Fruit fly (Drosophila melanogaster) whole organism, embryonic: ENCODE data around the gene beat-IIa.

Source experiments
- Abd-B ChIP-seq: fragments of 200-800 bp; sonication (Bioruptor generic); optimal IDR thresholded peaks from 2 replicates; lab custom pipeline; 2018; ENCODE audit warnings: missing biosample characterization, mild to moderate bottlenecking, missing genetic modification characterization, moderate library complexity
- B-H2 ChIP-seq: fragments of 200-800 bp; sonication (Bioruptor generic); optimal IDR thresholded peaks from 2 replicates; lab custom pipeline; 2018; ENCODE audit warnings: missing biosample characterization, mild to moderate bottlenecking, missing genetic modification characterization
- Bteb2 ChIP-seq: fragments of 200-800 bp; sonication (Bioruptor generic); optimal IDR thresholded peaks from 2 replicates; lab custom pipeline; 2016; ENCODE audit warnings: missing biosample characterization, missing genetic modification characterization
- CG10543 ChIP-seq: fragments of 200-800 bp; sonication (Bioruptor generic); optimal IDR thresholded peaks from 3 replicates; lab custom pipeline; 2017; ENCODE audit warnings: missing biosample characterization, mild to moderate bottlenecking, missing genetic modification characterization, moderate library complexity
- CG10565 ChIP-seq: fragments of 200-800 bp; sonication (Bioruptor generic); optimal IDR thresholded peaks from 3 replicates; lab custom pipeline; 2016; ENCODE audit warnings: missing biosample characterization, mild to moderate bottlenecking, missing genetic modification characterization
- CG11456 ChIP-seq: fragments of 200-800 bp; sonication (Bioruptor generic); IDR thresholded peaks from 3 replicates; pipeline ENCODE4 v1.3.6; 2022; ENCODE audit warnings: missing biosample characterization, missing genetic modification characterization
- CG11723 ChIP-seq: fragments of 200-800 bp; sonication (Bioruptor generic); optimal IDR thresholded peaks from 2 replicates; lab custom pipeline; 2017; ENCODE audit warnings: missing biosample characterization, mild to moderate bottlenecking, missing genetic modification characterization
- CG12219 ChIP-seq: fragments of 200-800 bp; sonication (Bioruptor generic); optimal IDR thresholded peaks from 3 replicates; lab custom pipeline; 2018; ENCODE audit warnings: missing biosample characterization, mild to moderate bottlenecking, missing genetic modification characterization
- CG1233 ChIP-seq: fragments of 200-800 bp; sonication (Bioruptor generic); optimal IDR thresholded peaks from 4 replicates; lab custom pipeline; 2018; ENCODE audit warnings: missing biosample characterization, mild to moderate bottlenecking, missing genetic modification characterization
- CG13775 ChIP-seq: fragments of 200-800 bp; sonication (Bioruptor generic); optimal IDR thresholded peaks from 3 replicates; lab custom pipeline; 2017; ENCODE audit warnings: missing biosample characterization, mild to moderate bottlenecking, missing genetic modification characterization
- CG14860 ChIP-seq: fragments of 200-800 bp; sonication (Bioruptor generic); IDR thresholded peaks from 3 replicates; pipeline ENCODE4 v1.3.6; 2022; ENCODE audit warnings: missing biosample characterization, missing genetic modification characterization; ENCODE audit not compliant: partially characterized antibody
- CG14965 ChIP-seq: fragments of 200-800 bp; sonication (Bioruptor generic); optimal IDR thresholded peaks from 2 replicates; lab custom pipeline; 2016; ENCODE audit warnings: missing biosample characterization, missing genetic modification characterization, borderline replicate concordance
- CG1647 ChIP-seq: fragments of 200-800 bp; sonication (Bioruptor generic); optimal IDR thresholded peaks from 3 replicates; lab custom pipeline; 2016; ENCODE audit warnings: missing biosample characterization, missing genetic modification characterization
- CG1832 ChIP-seq: fragments of 200-800 bp; sonication (Bioruptor generic); optimal IDR thresholded peaks from 2 replicates; lab custom pipeline; 2017; ENCODE audit warnings: missing biosample characterization, mild to moderate bottlenecking, missing genetic modification characterization, inconsistent platforms
- CG31224 ChIP-seq: fragments of 200-800 bp; sonication (Bioruptor generic); IDR thresholded peaks from 2 replicates; pipeline ENCODE4 v1.3.6; 2022; ENCODE audit warnings: missing biosample characterization, missing genetic modification characterization
- CG32767 ChIP-seq: fragments of 200-800 bp; sonication (Bioruptor generic); IDR thresholded peaks from 2 replicates; pipeline ENCODE4 v1.3.6; 2022; ENCODE audit warnings: missing biosample characterization, missing genetic modification characterization
- CG4282 ChIP-seq: fragments of 200-800 bp; sonication (Bioruptor generic); optimal IDR thresholded peaks from 2 replicates; lab custom pipeline; 2016; ENCODE audit warnings: missing biosample characterization, missing genetic modification characterization
- CG6765 ChIP-seq: fragments of 200-800 bp; sonication (Bioruptor generic); optimal IDR thresholded peaks from 3 replicates; lab custom pipeline; 2017; ENCODE audit warnings: missing biosample characterization, mild to moderate bottlenecking, missing genetic modification characterization
- CG6854 ChIP-seq: fragments of 200-800 bp; sonication (Bioruptor generic); optimal IDR thresholded peaks from 3 replicates; lab custom pipeline; 2017; ENCODE audit warnings: missing biosample characterization, mild to moderate bottlenecking, missing genetic modification characterization
- CG7556 ChIP-seq: fragments of 200-800 bp; sonication (Bioruptor generic); optimal IDR thresholded peaks from 2 replicates; lab custom pipeline; 2017; ENCODE audit warnings: missing biosample characterization, mild to moderate bottlenecking, missing genetic modification characterization
- CG9797 ChIP-seq: fragments of 200-800 bp; sonication (Bioruptor generic); optimal IDR thresholded peaks from 3 replicates; lab custom pipeline; 2018; ENCODE audit warnings: missing biosample characterization, mild to moderate bottlenecking, missing genetic modification characterization
- CG9876 ChIP-seq: fragments of 200-800 bp; sonication (Bioruptor generic); optimal IDR thresholded peaks from 2 replicates; lab custom pipeline; 2016; ENCODE audit warnings: missing biosample characterization, missing genetic modification characterization
- CoRest ChIP-seq: fragments of 200-800 bp; sonication (Bioruptor generic); optimal IDR thresholded peaks from 3 replicates; lab custom pipeline; 2018; ENCODE audit warnings: missing biosample characterization, mild to moderate bottlenecking, missing genetic modification characterization, moderate library complexity
- Doc3 ChIP-seq: fragments of 200-800 bp; sonication (Bioruptor generic); IDR thresholded peaks from 3 replicates; pipeline ENCODE4 v1.3.6; 2022; ENCODE audit warnings: missing biosample characterization, missing genetic modification characterization; ENCODE audit not compliant: partially characterized antibody
- Gsc ChIP-seq: fragments of 200-800 bp; sonication (Bioruptor generic); IDR thresholded peaks from 2 replicates; pipeline ENCODE4 v1.3.6; 2022; ENCODE audit warnings: missing biosample characterization, missing genetic modification characterization
- Lim3 ChIP-seq: fragments of 200-800 bp; sonication (Bioruptor generic); IDR thresholded peaks from 2 replicates; pipeline ENCODE4 v1.3.6; 2022; ENCODE audit warnings: missing biosample characterization, missing genetic modification characterization
- Lpt ChIP-seq: fragments of >200 bp; optimal IDR thresholded peaks from 2 replicates; lab custom pipeline; 2018; ENCODE audit warnings: missing biosample characterization, missing genetic modification characterization
- Sox102F ChIP-seq: fragments of 200-800 bp; sonication (Bioruptor generic); optimal IDR thresholded peaks from 2 replicates; lab custom pipeline; 2018; ENCODE audit warnings: missing biosample characterization, mild to moderate bottlenecking, missing genetic modification characterization, moderate library complexity
- Sry-δ ChIP-seq: fragments of 200-800 bp; sonication (Bioruptor generic); optimal IDR thresholded peaks from 2 replicates; lab custom pipeline; 2016; ENCODE audit warnings: missing biosample characterization, missing genetic modification characterization
- Trl ChIP-seq, 3 experiments: fragments of >200 bp in 2 of 3; fragments of 200-800 bp in 1 of 3; sonication (Bioruptor generic) in 1 of 3; optimal IDR thresholded peaks; 2 replicates in 1 of 3; 3 replicates in 2 of 3; lab custom pipeline; 2016 to 2017; ENCODE audit warnings: missing biosample characterization in 1 of 3, missing genetic modification characterization in 1 of 3
- Xrp1 ChIP-seq: fragments of 200-800 bp; sonication (Bioruptor generic); IDR thresholded peaks from 2 replicates; pipeline ENCODE4 v1.3.6; 2022; ENCODE audit warnings: missing biosample characterization, missing genetic modification characterization
- bbx ChIP-seq: fragments of 200-800 bp; sonication (Bioruptor generic); IDR thresholded peaks from 2 replicates; pipeline ENCODE4 v1.3.6; 2022; ENCODE audit warnings: missing biosample characterization, missing genetic modification characterization; ENCODE audit not compliant: partially characterized antibody
- cad ChIP-seq: fragments of >200 bp; optimal IDR thresholded peaks from 2 replicates; lab custom pipeline; 2017; ENCODE audit warnings: missing biosample characterization, missing genetic modification characterization
- chn ChIP-seq: fragments of 200-800 bp; sonication (Bioruptor generic); optimal IDR thresholded peaks from 2 replicates; lab custom pipeline; 2016; ENCODE audit warnings: missing biosample characterization, missing genetic modification characterization
- dati ChIP-seq: fragments of 200-800 bp; sonication (Bioruptor generic); IDR thresholded peaks from 2 replicates; pipeline ENCODE4 v1.3.6; 2022; ENCODE audit warnings: missing biosample characterization, missing genetic modification characterization
- dmrt11E ChIP-seq: fragments of 200-800 bp; sonication (Bioruptor generic); optimal IDR thresholded peaks from 3 replicates; lab custom pipeline; 2018; ENCODE audit warnings: missing biosample characterization, mild to moderate bottlenecking, missing genetic modification characterization, moderate library complexity
- emc ChIP-seq: fragments of 200-800 bp; sonication (Bioruptor generic); optimal IDR thresholded peaks from 2 replicates; lab custom pipeline; 2016; ENCODE audit warnings: missing biosample characterization, missing genetic modification characterization
- exex ChIP-seq: fragments of 200-800 bp; sonication (Bioruptor generic); optimal IDR thresholded peaks from 4 replicates; lab custom pipeline; 2018; ENCODE audit warnings: missing biosample characterization, mild to moderate bottlenecking, missing genetic modification characterization, moderate library complexity
- ind ChIP-seq: fragments of 200-800 bp; sonication (Bioruptor generic); optimal IDR thresholded peaks from 3 replicates; lab custom pipeline; 2016; ENCODE audit warnings: missing biosample characterization, missing genetic modification characterization
- jigr1 ChIP-seq: fragments of 200-800 bp; sonication (Bioruptor generic); IDR thresholded peaks from 3 replicates; pipeline ENCODE4 v1.3.6; 2022; ENCODE audit warnings: missing biosample characterization, missing genetic modification characterization
- kay ChIP-seq: fragments of 200-800 bp; sonication (Bioruptor generic); optimal IDR thresholded peaks from 2 replicates; lab custom pipeline; 2016; ENCODE audit warnings: missing biosample characterization, missing genetic modification characterization
- nau ChIP-seq: fragments of 200-800 bp; sonication (Bioruptor generic); optimal IDR thresholded peaks from 3 replicates; lab custom pipeline; 2017; ENCODE audit warnings: missing biosample characterization, mild to moderate bottlenecking, missing genetic modification characterization, missing genetic modification reagents
- oc ChIP-seq: fragments of 200-800 bp; sonication (Bioruptor generic); optimal IDR thresholded peaks from 2 replicates; lab custom pipeline; 2018; ENCODE audit warnings: missing biosample characterization, mild to moderate bottlenecking, missing genetic modification characterization, moderate library complexity
- odd ChIP-seq: fragments of 200-800 bp; sonication (Bioruptor generic); optimal IDR thresholded peaks from 2 replicates; lab custom pipeline; 2017; ENCODE audit warnings: missing biosample characterization, mild to moderate bottlenecking, missing genetic modification characterization
- pan ChIP-seq, 4 experiments: fragments of >200 bp in 3 of 4; fragments of 200-800 bp in 1 of 4; sonication (Bioruptor generic) in 1 of 4; optimal IDR thresholded peaks in 3 of 4; IDR thresholded peaks in 1 of 4; 2 replicates each; pipeline versions ENCODE4 v1.3.6 to Lab custom; 2017 to 2022; ENCODE audit warnings: missing biosample characterization in 2 of 4, missing genetic modification characterization in 2 of 4, mixed read lengths in 1 of 4
- peb ChIP-seq: fragments of 200-800 bp; sonication (Bioruptor generic); IDR thresholded peaks from 2 replicates; pipeline ENCODE4 v1.3.6; 2022; ENCODE audit warnings: missing biosample characterization, missing genetic modification characterization
- salm ChIP-seq: fragments of 200-800 bp; sonication (Bioruptor generic); optimal IDR thresholded peaks from 2 replicates; lab custom pipeline; 2018; ENCODE audit warnings: missing biosample characterization, mild to moderate bottlenecking, missing genetic modification characterization
- sqz ChIP-seq: fragments of 200-800 bp; sonication (Bioruptor generic); optimal IDR thresholded peaks from 3 replicates; lab custom pipeline; 2018; ENCODE audit warnings: missing biosample characterization, mild to moderate bottlenecking, missing genetic modification characterization
- tio ChIP-seq: fragments of 200-800 bp; sonication (Bioruptor generic); optimal IDR thresholded peaks from 2 replicates; lab custom pipeline; 2017; ENCODE audit warnings: missing biosample characterization, missing genetic modification characterization, inconsistent platforms
- ttk ChIP-seq: fragments of 200-800 bp; sonication (Bioruptor generic); IDR thresholded peaks from 2 replicates; pipeline ENCODE4 v2.1.2; 2022; ENCODE audit warnings: missing biosample characterization, missing genetic modification characterization

The beat-IIa gene

dm6 chr3R:17401289-17401752 is 35.4 kb upstream of the beat-IIa start (continued):
- TF ChIP-seq Sox102F (GFP tag; lab: Kevin White, UChicago) (peak; percentile 62), exex (peak; percentile 56), odd (GFP tag; lab: Kevin White, UChicago) (peak; percentile 33), Lpt (GFP tag; lab: Kevin White, UChicago) (no peak), CG14965 (no peak), CG31224 (GFP tag; lab: Robert Waterston, UW) (no peak), CG1233 (GFP tag; lab: Kevin White, UChicago) (no peak), CG9876 (GFP tag; lab: Kevin White, UChicago) (peak; percentile 52), bbx (GFP tag; lab: Robert Waterston, UW) (peak; percentile 82), nau (GFP tag; lab: Kevin White, UChicago) (no peak), CG6765 (GFP tag; lab: Kevin White, UChicago) (no peak), cad (no peak), CG4282 (GFP tag; lab: Kevin White, UChicago) (peak; percentile 46), CG6854 (GFP tag; lab: Kevin White, UChicago) (no peak), Xrp1 (GFP tag; lab: Robert Waterston, UW) (peak; percentile 17; the same call in 1 of the 2 replicates), Doc3 (GFP tag; lab: Robert Waterston, UW) (peak; percentile 51; the same call in 2 of the 3 replicates), Trl (optimal IDR thresholded peaks at IDR 0.05; lab: Kevin White, UChicago) (no peak), Trl (GFP tag; optimal IDR thresholded peaks at IDR 0.05; lab: Kevin White, UChicago) (peak; percentile 53), sqz (GFP tag; lab: Kevin White, UChicago) (no peak), CG1832 (no peak), Gsc (GFP tag; lab: Robert Waterston, UW) (no peak), dmrt11E (tag; lab: Kevin White, UChicago) (peak; percentile 15), CG12219 (GFP tag; lab: Kevin White, UChicago) (no peak), salm (tag; lab: Kevin White, UChicago) (no peak), ind (GFP tag; lab: Kevin White, UChicago) (peak; percentile 33), CG1647 (no peak), pan (optimal IDR thresholded peaks at IDR 0.05; lab: Kevin White, UChicago) (no peak), pan (GFP tag; optimal IDR thresholded peaks at IDR 0.05 in 1 of 2, IDR thresholded peaks at IDR 0.05 in 1 of 2) (peak in 1 of 2 experiments; percentile 58), CG11723 (GFP tag; lab: Kevin White, UChicago) (no peak), CG10543 (GFP tag; lab: Kevin White, UChicago) (no peak), Sry-δ (GFP tag; lab: Kevin White, UChicago) (peak; percentile 91), jigr1 (GFP tag; lab: Robert Waterston, UW) (no peak), oc (tag; lab: Kevin White, UChicago) (no peak), tio (GFP tag; lab: Kevin White, UChicago) (peak; percentile 27), emc (no peak), Lim3 (GFP tag; lab: Robert Waterston, UW) (no peak), Bteb2 (GFP tag; lab: Kevin White, UChicago) (peak; percentile 75), CG13775 (GFP tag; lab: Kevin White, UChicago) (peak; percentile 67), CG32767 (GFP tag; lab: Robert Waterston, UW) (peak; percentile 23; the same call in 1 of the 2 replicates), B-H2 (peak; percentile 40), dati (GFP tag; lab: Robert Waterston, UW) (no peak), CG9797 (GFP tag; lab: Kevin White, UChicago) (no peak), CG14860 (GFP tag; lab: Robert Waterston, UW) (peak; percentile 74), ttk (GFP tag; lab: Robert Waterston, UW) (no peak), Abd-B (GFP tag; lab: Kevin White, UChicago) (no peak), CG10565 (no peak), CG7556 (GFP tag; lab: Kevin White, UChicago) (peak; percentile 13), kay (GFP tag; lab: Kevin White, UChicago) (peak; percentile 30), CoRest (tag; lab: Kevin White, UChicago) (peak; percentile 66), chn (GFP tag; lab: Kevin White, UChicago) (peak; percentile 48), CG11456 (GFP tag; lab: Robert Waterston, UW) (peak; percentile 74), peb (GFP tag; lab: Robert Waterston, UW) (no peak)
